Fruit fly (Drosophila melanogaster) whole organism, prepupa: ENCODE results near the gene HUWE1.

Source experiments
- CG11762 ChIP-seq: fragments of 200-800 bp; sonication (Bioruptor generic); optimal IDR thresholded peaks from 3 replicates; lab custom pipeline; 2016; ENCODE audit warnings: missing biosample characterization, missing genetic modification characterization; ENCODE audit not compliant: insufficient read depth
- CG6792 ChIP-seq: fragments of 200-800 bp; sonication (Bioruptor generic); optimal IDR thresholded peaks from 3 replicates; lab custom pipeline; 2016; ENCODE audit warnings: missing biosample characterization, missing genetic modification characterization
- Ets96B ChIP-seq: fragments of 200-800 bp; optimal IDR thresholded peaks from 2 replicates; lab custom pipeline; 2019; ENCODE audit warnings: missing biosample characterization, mild to moderate bottlenecking, missing genetic modification characterization, moderate library complexity
- Gug ChIP-seq: fragments of 200-800 bp; sonication (Bioruptor generic); IDR thresholded peaks from 2 replicates; pipeline ENCODE4 v1.3.6; 2022; ENCODE audit warnings: missing biosample characterization, missing genetic modification characterization
- Hr39 ChIP-seq: fragments of 200-800 bp; sonication (Bioruptor generic); optimal IDR thresholded peaks from 2 replicates; lab custom pipeline; 2016; ENCODE audit warnings: missing biosample characterization, missing genetic modification characterization
- Lpt ChIP-seq: fragments of 200-800 bp; sonication (Bioruptor generic); optimal IDR thresholded peaks from 3 replicates; lab custom pipeline; 2016; ENCODE audit warnings: missing biosample characterization, missing genetic modification characterization
- Sox102F ChIP-seq: fragments of 200-800 bp; sonication (Bioruptor generic); optimal IDR thresholded peaks from 2 replicates; lab custom pipeline; 2016; ENCODE audit warnings: missing biosample characterization, mild to moderate bottlenecking, missing genetic modification characterization
- Sox14 ChIP-seq: fragments of 200-800 bp; sonication (Bioruptor generic); optimal IDR thresholded peaks from 3 replicates; lab custom pipeline; 2016; ENCODE audit warnings: missing biosample characterization, missing genetic modification characterization
- dac ChIP-seq: fragments of 200-800 bp; sonication (Bioruptor generic); optimal IDR thresholded peaks from 2 replicates; lab custom pipeline; 2017; ENCODE audit warnings: missing biosample characterization, mild to moderate bottlenecking, missing genetic modification characterization
- dsx ChIP-seq: fragments of 200-800 bp; optimal IDR thresholded peaks from 3 replicates; lab custom pipeline; 2019; ENCODE audit warnings: missing biosample characterization, mild to moderate bottlenecking, missing genetic modification characterization, moderate library complexity; ENCODE audit not compliant: poor library complexity, severe bottlenecking
- svp ChIP-seq: fragments of 200-800 bp; sonication (Bioruptor generic); peaks from one replicate; lab custom pipeline; 2016; ENCODE audit warnings: missing biosample characterization, missing genetic modification characterization

DNA sequence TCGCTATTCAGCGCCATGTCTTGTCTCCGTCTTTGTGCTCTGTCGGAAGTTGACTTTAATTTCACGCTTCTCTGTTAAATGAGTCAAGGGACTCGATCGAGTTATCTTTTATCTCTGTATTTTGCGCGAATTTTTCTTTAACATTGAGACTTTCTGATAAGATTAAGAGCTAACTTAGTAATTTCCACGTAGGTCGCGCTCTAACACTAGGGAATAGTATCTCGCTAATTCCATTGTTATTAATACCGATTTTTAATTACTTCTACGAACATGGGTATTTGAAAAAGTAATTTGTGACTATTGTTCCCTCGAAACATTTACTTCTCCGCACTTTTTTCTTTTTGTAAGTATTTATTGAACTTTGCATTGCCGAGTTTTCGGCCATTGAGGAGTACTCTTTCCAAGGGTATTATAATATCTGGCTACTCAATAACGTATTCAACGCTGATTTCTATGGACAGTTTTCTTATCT is 54.0 kb downstream of the HUWE1 start, which contains the start of gene CG8952:
- no peak for TF ChIP-seq CG6792 (GFP tag; lab: Kevin White, UChicago)
- no peak for TF ChIP-seq Lpt (GFP tag; lab: Kevin White, UChicago)
- TF ChIP-seq Sox14 (GFP tag; lab: Kevin White, UChicago), result no peak
- TF ChIP-seq dsx, result no peak
- no peak for TF ChIP-seq Hr39 (GFP tag; lab: Kevin White, UChicago)
- TF ChIP-seq svp, result no peak
- no peak for TF ChIP-seq dac (GFP tag; lab: Kevin White, UChicago)
- no peak for TF ChIP-seq Gug (GFP tag; lab: Robert Waterston, UW)
- TF ChIP-seq Ets96B (tag; lab: Kevin White, UChicago), result no peak
- TF ChIP-seq Sox102F (GFP tag; lab: Kevin White, UChicago), result no peak
- no peak for TF ChIP-seq CG11762 (GFP tag; lab: Kevin White, UChicago)
